Worm (Caenorhabditis elegans): ENCODE data around the gene lelo-2.

- TF ChIP-seq duxl-1 (tag; optimal IDR thresholded peaks at IDR 0.05; ENCODE audit: poor library complexity) (no peak), F44E2.7 (GFP tag; IDR thresholded peaks at IDR 0.05) (no peak), ama-1 (optimal IDR thresholded peaks at IDR 0.05) (no peak), mep-1 (tag; optimal IDR thresholded peaks at IDR 0.05) (no peak), vab-7 (GFP tag; IDR thresholded peaks at IDR 0.05) (no peak), hlh-30 (tag; optimal IDR thresholded peaks at IDR 0.05; ENCODE audit: insufficient read depth) (no peak)
Observed at ce11 chrIII:1372563-1372962, 54.5 kb downstream of the lelo-2 start.

Data from whole organism, L4 larva.